Worm (Caenorhabditis elegans): Measurements from ENCODE around the gene acaa-2.

acaa-2 gene

ce11 chrIII:13307107-13307506, 37.6 kb upstream of the acaa-2 start, which contains the start of the genes klp-19 and slc-36.1 (continued):
- TF ChIP-seq php-3 (GFP tag; IDR thresholded peaks at IDR 0.05) (no peak), F44E2.7 (GFP tag; IDR thresholded peaks at IDR 0.05) (no peak), dpl-1 (GFP tag; optimal IDR thresholded peaks at IDR 0.05) (peak; percentile 80), dve-1 (tag; optimal IDR thresholded peaks at IDR 0.05; ENCODE audit: insufficient read depth) (peak; percentile 20), arid-1 (GFP tag; conservative IDR thresholded peaks at IDR 0.05) (0 out of 2 replicates have a peak, but pooled peaks have one; percentile 32), ctbp-1 (GFP tag; IDR thresholded peaks at IDR 0.05) (no peak), F10B5.3 (tag; optimal IDR thresholded peaks at IDR 0.05) (no peak), hmg-1.1 (GFP tag; IDR thresholded peaks at IDR 0.05) (0 out of 2 replicates have a peak, but pooled peaks have one; percentile 35)

ce11 chrIII:13310552-13310951, 34.2 kb upstream of the acaa-2 start:
- TF ChIP-seq daf-16 (GFP tag; optimal IDR thresholded peaks at IDR 0.05): no peak
- peak; percentile 83 for TF ChIP-seq daf-16 (tag; optimal IDR thresholded peaks at IDR 0.05)
- TF ChIP-seq hlh-30 (tag; optimal IDR thresholded peaks at IDR 0.05; ENCODE audit: insufficient read depth): peak; percentile 69
- no peak for TF ChIP-seq F44E2.7 (GFP tag; IDR thresholded peaks at IDR 0.05)
- no peak for TF ChIP-seq ztf-7 (tag; optimal IDR thresholded peaks at IDR 0.05)
- no peak for TF ChIP-seq mxl-3 (GFP tag; optimal IDR thresholded peaks at IDR 0.05)
- peak; percentile 66 for TF ChIP-seq dve-1 (tag; optimal IDR thresholded peaks at IDR 0.05; ENCODE audit: insufficient read depth)
- TF ChIP-seq nhr-237 (tag; optimal IDR thresholded peaks at IDR 0.05): no peak
- no peak for TF ChIP-seq lin-38 (GFP tag; IDR thresholded peaks at IDR 0.05)
- TF ChIP-seq nhr-76 (tag; optimal IDR thresholded peaks at IDR 0.05): no peak
- no peak for TF ChIP-seq ZK546.5 (tag; optimal IDR thresholded peaks at IDR 0.05)
- peak; percentile 40 for TF ChIP-seq nhr-28 (tag; optimal IDR thresholded peaks at IDR 0.05)
- peak in 1 of 2 experiments; percentile 30 for TF ChIP-seq lsy-2 (tag; optimal IDR thresholded peaks at IDR 0.05)
- TF ChIP-seq lin-39 (tag; optimal IDR thresholded peaks at IDR 0.05): no peak
- TF ChIP-seq hmg-1.1 (GFP tag; IDR thresholded peaks at IDR 0.05): no peak
- peak; percentile 6 for TF ChIP-seq mep-1 (tag; optimal IDR thresholded peaks at IDR 0.05)
- TF ChIP-seq nhr-77 (tag; optimal IDR thresholded peaks at IDR 0.05): peak; percentile 67

DNA sequence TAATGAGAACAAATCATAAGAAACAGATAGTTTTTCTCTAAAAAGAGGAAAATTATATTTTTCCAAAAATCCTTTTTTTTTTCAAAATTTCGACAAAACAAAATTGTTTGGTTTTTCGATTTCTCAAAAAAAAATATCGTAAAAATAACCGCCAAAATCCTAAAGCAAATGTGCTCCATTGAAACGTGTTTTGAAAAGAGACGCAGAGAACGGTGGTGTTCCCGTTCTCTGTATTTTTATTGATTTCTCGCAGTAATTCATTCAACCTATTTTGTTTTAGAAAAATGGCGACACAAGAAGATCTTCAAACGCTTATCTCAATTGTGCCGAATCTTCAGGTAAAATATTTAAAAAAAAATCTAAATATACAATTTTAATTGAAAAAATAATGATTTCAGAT, 30.9 kb upstream of the acaa-2 start, which contains the start of gene Y43F4B.10:
TSS of gene Y43F4B.10 (plus strand) at position 281 of the 400 bp plus-strand sequence.
- peak; percentile 54 for TF ChIP-seq dpl-1 (GFP tag; optimal IDR thresholded peaks at IDR 0.05)
- TF ChIP-seq nhr-25 (tag; optimal IDR thresholded peaks at IDR 0.05; ENCODE audit: borderline replicate concordance, insufficient read depth): no peak
- TF ChIP-seq ceh-62 (tag; optimal IDR thresholded peaks at IDR 0.05): no peak
- TF ChIP-seq hlh-30 (tag; optimal IDR thresholded peaks at IDR 0.05; ENCODE audit: insufficient read depth): peak; percentile 27
- peak; percentile 11 for TF ChIP-seq nhr-28 (tag; optimal IDR thresholded peaks at IDR 0.05)
- TF ChIP-seq dve-1 (tag; optimal IDR thresholded peaks at IDR 0.05; ENCODE audit: insufficient read depth): peak; percentile 8
- peak; percentile 65 for TF ChIP-seq lin-38 (GFP tag; IDR thresholded peaks at IDR 0.05)
- TF ChIP-seq mep-1 (tag; optimal IDR thresholded peaks at IDR 0.05): peak; percentile 7
- TF ChIP-seq fos-1 (tag; optimal IDR thresholded peaks at IDR 0.05): no peak
- peak in 1 of 2 experiments; percentile 55 for TF ChIP-seq lsy-2 (tag; optimal IDR thresholded peaks at IDR 0.05)

- no peak for TF ChIP-seq rbr-2 (tag; optimal IDR thresholded peaks at IDR 0.05)
- TF ChIP-seq snpc-1.2 (GFP tag; IDR thresholded peaks at IDR 0.05): no peak
- TF ChIP-seq ctbp-1 (GFP tag; IDR thresholded peaks at IDR 0.05): no peak
- TF ChIP-seq daf-8 (GFP tag; IDR thresholded peaks at IDR 0.05): no peak
- TF ChIP-seq saeg-2 (GFP tag; IDR thresholded peaks at IDR 0.05): no peak
- TF ChIP-seq Y105C5A.15 (GFP tag; IDR thresholded peaks at IDR 0.05): no peak
- TF ChIP-seq egl-27 (tag; optimal IDR thresholded peaks at IDR 0.05): no peak
- TF ChIP-seq lin-29 (GFP tag; IDR thresholded peaks at IDR 0.05): no peak
- TF ChIP-seq lin-15B (tag; optimal IDR thresholded peaks at IDR 0.05): no peak
- TF ChIP-seq F10B5.3 (tag; optimal IDR thresholded peaks at IDR 0.05): no peak
These were observed 30.1 kb upstream of the acaa-2 start for ce11 chrIII:13314636-13315035.

- no peak for TF ChIP-seq lin-15B (tag; optimal IDR thresholded peaks at IDR 0.05)
- no peak for TF ChIP-seq nhr-48 (tag; optimal IDR thresholded peaks at IDR 0.05)
- peak in 1 of 2 experiments; percentile 91 for TF ChIP-seq unc-62 (GFP tag; optimal IDR thresholded peaks at IDR 0.05 in 1 of 2)
- no peak for TF ChIP-seq unc-62 (tag; optimal IDR thresholded peaks at IDR 0.05)
- TF ChIP-seq nhr-10 (tag; optimal IDR thresholded peaks at IDR 0.05): no peak
- no peak for TF ChIP-seq duxl-1 (tag; optimal IDR thresholded peaks at IDR 0.05; ENCODE audit: poor library complexity)
- TF ChIP-seq mdl-1 (tag; optimal IDR thresholded peaks at IDR 0.05): no peak
- no peak for TF ChIP-seq D1046.2 (GFP tag; IDR thresholded peaks at IDR 0.05)
These were observed 29.7 kb upstream of the acaa-2 start, which contains the start of gene dph-7 for ce11 chrIII:13315071-13315470. Gene dph-7 (plus strand): TSS chrIII:13315123.

Data from whole organism, L4 larva.